Worm (Caenorhabditis elegans) whole organism, L1 larva: ENCODE results near the gene T19D12.2.
A peak's percentile ranks its signal among the peaks of the same experiment; 100 is the strongest.
"Not testable (repeated sequence)": the region's sequence is repeated elsewhere in the genome, so short reads cannot be mapped to it uniquely, and the experiment has no call there.

Experiments used
- C04F5.9 ChIP-seq: sonication (generic microtip); optimal IDR thresholded peaks from 2 replicates; lab custom pipeline; 2016; ENCODE audit warnings: missing genetic modification characterization, missing compliant biosample characterization
- C16A3.4 ChIP-seq: fragments of 150-350 bp; optimal IDR thresholded peaks from 2 replicates; lab custom pipeline; 2014; ENCODE audit warnings: missing biosample characterization, missing genetic modification characterization
- F16B12.6 ChIP-seq: fragments of 150-350 bp; optimal IDR thresholded peaks from 2 replicates; lab custom pipeline; 2014; ENCODE audit warnings: missing biosample characterization, missing genetic modification characterization
- Y116A8C.19 ChIP-seq: sonication (generic microtip); optimal IDR thresholded peaks from 2 replicates; lab custom pipeline; 2016; ENCODE audit warnings: missing compliant biosample characterization, missing genetic modification characterization, borderline replicate concordance
- aly-2 ChIP-seq: fragments of 150-350 bp; optimal IDR thresholded peaks from 2 replicates; lab custom pipeline; 2014; ENCODE audit warnings: missing biosample characterization, missing genetic modification characterization
- ama-1 ChIP-seq: fragments of 150-350 bp; optimal IDR thresholded peaks from 2 replicates; lab custom pipeline; 2014
- blmp-1 ChIP-seq: fragments of 150-350 bp; optimal IDR thresholded peaks from 2 replicates; lab custom pipeline; 2014; ENCODE audit warnings: missing biosample characterization, missing genetic modification characterization
- ceh-82 ChIP-seq, 3 experiments: fragments of 150-350 bp in 1 of 3; sonication (generic microtip) in 2 of 3; optimal IDR thresholded peaks; 2 replicates each; lab custom pipeline; 2014 to 2017; ENCODE audit warnings: missing biosample characterization in 3 of 3, missing genetic modification characterization in 3 of 3
- ces-1 ChIP-seq: fragments of 150-350 bp; optimal IDR thresholded peaks from 2 replicates; lab custom pipeline; 2014; ENCODE audit warnings: missing biosample characterization, missing genetic modification reagents, missing genetic modification characterization
- efl-1 ChIP-seq, 4 experiments: fragments of 150-350 bp; optimal IDR thresholded peaks in 3 of 4; peaks in 1 of 4; 1 replicate in 1 of 4; 2 replicates in 3 of 4; lab custom pipeline; 2014; ENCODE audit warnings: missing biosample characterization in 2 of 4, missing genetic modification characterization in 2 of 4, missing genetic modification reagents in 2 of 4
- elt-2 ChIP-seq: sonication (generic microtip); optimal IDR thresholded peaks from 2 replicates; lab custom pipeline; 2016; ENCODE audit warnings: missing genetic modification characterization, mild to moderate bottlenecking, inconsistent platforms, missing compliant biosample characterization, missing genetic modification reagents
- elt-3 ChIP-seq, 6 experiments: fragments of 150-350 bp in 1 of 6; sonication (generic microtip); optimal IDR thresholded peaks; 2 replicates each; lab custom pipeline; 2017 to 2018; ENCODE audit warnings: missing biosample characterization in 6 of 6, missing genetic modification characterization in 6 of 6, inconsistent platforms in 1 of 6
- fkh-8 ChIP-seq: sonication (generic microtip); optimal IDR thresholded peaks from 2 replicates; lab custom pipeline; 2016; ENCODE audit warnings: mild to moderate bottlenecking, missing genetic modification characterization, missing compliant biosample characterization
- hpl-2 ChIP-seq: fragments of 150-350 bp; optimal IDR thresholded peaks from 2 replicates; lab custom pipeline; 2014; ENCODE audit warnings: missing biosample characterization, missing genetic modification reagents, missing genetic modification characterization
- isw-1 ChIP-seq: fragments of 200-800 bp; sonication (Bioruptor generic); IDR thresholded peaks from 2 replicates; pipeline ENCODE4 v1.3.6; 2022; ENCODE audit warnings: missing genetic modification characterization, missing compliant biosample characterization
- jun-1 ChIP-seq: fragments of 150-350 bp; optimal IDR thresholded peaks from 2 replicates; lab custom pipeline; 2014; ENCODE audit warnings: missing biosample characterization, missing genetic modification reagents, missing genetic modification characterization
- mdl-1 ChIP-seq, 2 experiments: fragments of 150-350 bp; optimal IDR thresholded peaks; 2 replicates each; lab custom pipeline; 2014 to 2017; ENCODE audit warnings: missing biosample characterization in 2 of 2, missing genetic modification characterization in 2 of 2, inconsistent platforms in 1 of 2
- nhr-20 ChIP-seq: sonication (generic microtip); optimal IDR thresholded peaks from 2 replicates; lab custom pipeline; 2016; ENCODE audit warnings: mild to moderate bottlenecking, missing genetic modification characterization, missing compliant biosample characterization
- nhr-28 ChIP-seq: fragments of 150-350 bp; optimal IDR thresholded peaks from 2 replicates; lab custom pipeline; 2014; ENCODE audit warnings: missing biosample characterization, missing genetic modification characterization
- nhr-47 ChIP-seq: sonication (generic microtip); optimal IDR thresholded peaks from 2 replicates; lab custom pipeline; 2016; ENCODE audit warnings: mild to moderate bottlenecking, missing genetic modification characterization, moderate library complexity, missing compliant biosample characterization
- nhr-71 ChIP-seq: sonication (generic microtip); optimal IDR thresholded peaks from 2 replicates; lab custom pipeline; 2016; ENCODE audit warnings: mild to moderate bottlenecking, missing genetic modification characterization, moderate library complexity, missing compliant biosample characterization
- nhr-77 ChIP-seq: fragments of 150-350 bp; optimal IDR thresholded peaks from 2 replicates; lab custom pipeline; 2014; ENCODE audit warnings: missing biosample characterization, missing genetic modification characterization
- pqm-1 ChIP-seq: sonication (generic microtip); optimal IDR thresholded peaks from 3 replicates; lab custom pipeline; 2017; ENCODE audit warnings: missing biosample characterization, missing genetic modification characterization
- skn-1 ChIP-seq: fragments of 150-350 bp; optimal IDR thresholded peaks from 2 replicates; lab custom pipeline; 2014; ENCODE audit warnings: missing biosample characterization, missing genetic modification characterization
- snpc-4 ChIP-seq: fragments of 150-350 bp; optimal IDR thresholded peaks from 2 replicates; lab custom pipeline; 2014; ENCODE audit warnings: missing biosample characterization, missing genetic modification characterization
- snu-23 ChIP-seq: sonication (generic microtip); optimal IDR thresholded peaks from 2 replicates; lab custom pipeline; 2016; ENCODE audit warnings: missing genetic modification characterization, missing compliant biosample characterization
- sox-4 ChIP-seq: sonication (generic microtip); optimal IDR thresholded peaks from 2 replicates; lab custom pipeline; 2016; ENCODE audit warnings: missing genetic modification characterization, missing compliant biosample characterization
- sup-37 ChIP-seq: fragments of 200-800 bp; sonication (Bioruptor generic); optimal IDR thresholded peaks from 2 replicates; lab custom pipeline; 2018; ENCODE audit warnings: mild to moderate bottlenecking, missing genetic modification characterization, missing compliant biosample characterization
- swsn-7 ChIP-seq: sonication (generic microtip); optimal IDR thresholded peaks from 2 replicates; lab custom pipeline; 2016; ENCODE audit warnings: missing genetic modification characterization, missing compliant biosample characterization
- tbx-2 ChIP-seq: sonication (generic microtip); optimal IDR thresholded peaks from 2 replicates; lab custom pipeline; 2016; ENCODE audit warnings: missing genetic modification characterization, missing compliant biosample characterization
- tlp-1 ChIP-seq: fragments of 150-350 bp; optimal IDR thresholded peaks from 2 replicates; lab custom pipeline; 2014; ENCODE audit warnings: missing biosample characterization, missing genetic modification characterization
- unc-86 ChIP-seq: sonication (generic microtip); optimal IDR thresholded peaks from 2 replicates; lab custom pipeline; 2016; ENCODE audit warnings: missing genetic modification characterization, missing compliant biosample characterization

The T19D12.2 gene

ce11 chrII:6621886-6622285, 39.2 kb upstream of the T19D12.2 start, which contains the start of gene F54H5.3:
Gene F54H5.3 (plus strand): TSS chrII:6622186.
- no peak for TF ChIP-seq nhr-28 (tag; lab: Kevin White, UChicago)
- TF ChIP-seq nhr-71 (tag; lab: Kevin White, UChicago) = no peak
- no peak for TF ChIP-seq aly-2
- no peak for TF ChIP-seq Y116A8C.19

ce11 chrII:6625302-6625701, 35.8 kb upstream of the T19D12.2 start, which contains the start of gene F54H5.14:
Gene F54H5.14 (minus strand): TSS chrII:6625402.
- TF ChIP-seq isw-1 (no peak), unc-86 (tag; lab: Kevin White, UChicago) (no peak), nhr-47 (no peak), tbx-2 (tag; lab: Kevin White, UChicago) (no peak), ces-1 (no peak), C04F5.9 (tag; lab: Kevin White, UChicago) (no peak), hpl-2 (GFP tag; lab: Kevin White, UChicago) (no peak), C16A3.4 (tag; lab: Kevin White, UChicago) (no peak), nhr-20 (no peak), elt-3 (tag; optimal IDR thresholded peaks at IDR 0.05; lab: Kevin White, UChicago) (no peak), snpc-4 (tag; lab: Kevin White, UChicago) (no peak), fkh-8 (tag; lab: Kevin White, UChicago) (no peak), F16B12.6 (tag; lab: Kevin White, UChicago) (no peak), nhr-77 (tag; lab: Kevin White, UChicago) (no peak), sox-4 (no peak), swsn-7 (tag; lab: Kevin White, UChicago) (no peak)

- TF ChIP-seq snu-23 (GFP tag; lab: Kevin White, UChicago); tlp-1 (tag; lab: Kevin White, UChicago); efl-1 (optimal IDR thresholded peaks at IDR 0.05; lab: Kevin White, UChicago); efl-1 (GFP tag; optimal IDR thresholded peaks at IDR 0.05 in 1 of 2; lab: Kevin White, UChicago): not testable (repeated sequence)
These were observed 34.0 kb upstream of the T19D12.2 start, which contains the start of the genes F54H5.5 and F54H5.2 for ce11 chrII:6627182-6627581. Gene F54H5.5 (minus strand): TSS chrII:6627282. Gene F54H5.2 (plus strand): TSS chrII:6627484.

- no peak for TF ChIP-seq pqm-1 (tag; lab: Kevin White, UChicago)
- peak; percentile 35 for TF ChIP-seq elt-2 (tag; lab: Kevin White, UChicago)
- TF ChIP-seq blmp-1 (tag; lab: Kevin White, UChicago) = no peak
- TF ChIP-seq mdl-1 (tag; optimal IDR thresholded peaks at IDR 0.05; lab: Kevin White, UChicago) = no peak
- TF ChIP-seq unc-86 (tag; lab: Kevin White, UChicago) = no peak
- no peak for TF ChIP-seq jun-1 (tag; lab: Kevin White, UChicago)
- TF ChIP-seq ama-1 (lab: Kevin White, UChicago) = no peak
These were observed 32.7 kb upstream of the T19D12.2 start for ce11 chrII:6628397-6628796.

- TF ChIP-seq skn-1 (tag; lab: Kevin White, UChicago) = no peak
- no peak for TF ChIP-seq ceh-82 (tag; optimal IDR thresholded peaks at IDR 0.05; lab: Kevin White, UChicago)
- TF ChIP-seq sup-37 (GFP tag; lab: Kevin White, UChicago) = no peak
These were observed 31.4 kb upstream of the T19D12.2 start for ce11 chrII:6629775-6630174.

- TF ChIP-seq blmp-1 (tag; lab: Kevin White, UChicago) (no peak), elt-2 (tag; lab: Kevin White, UChicago) (peak; percentile 82)
These were observed 30.3 kb upstream of the T19D12.2 start, which contains the start of gene T19D12.4 for ce11 chrII:6630811-6631210. Gene T19D12.4 (plus strand): TSS chrII:6631105.
